Fruit fly (Drosophila melanogaster) whole organism, embryonic: ENCODE results near the gene nAChRalpha6.
A peak's percentile ranks its signal among the peaks of the same experiment; 100 is the strongest.

Experiments
- Adf1 ChIP-seq: fragments of 200-800 bp; sonication (Bioruptor generic); IDR thresholded peaks from 2 replicates; pipeline ENCODE4 v1.3.6; 2022; ENCODE audit warnings: missing biosample characterization, missing genetic modification characterization
- Antp ChIP-seq: fragments of 200-800 bp; sonication (Bioruptor generic); optimal IDR thresholded peaks from 3 replicates; lab custom pipeline; 2016; ENCODE audit warnings: missing biosample characterization, missing genetic modification characterization
- Bdp1 ChIP-seq: fragments of 200-800 bp; sonication (Bioruptor generic); optimal IDR thresholded peaks from 3 replicates; lab custom pipeline; 2016; ENCODE audit warnings: missing biosample characterization, missing genetic modification characterization
- CG11504 ChIP-seq: fragments of 200-800 bp; sonication (Bioruptor generic); optimal IDR thresholded peaks from 3 replicates; lab custom pipeline; 2019; ENCODE audit warnings: missing biosample characterization, mild to moderate bottlenecking, missing genetic modification characterization, moderate library complexity
- CG12659 ChIP-seq: fragments of 200-800 bp; sonication (Bioruptor generic); optimal IDR thresholded peaks from 3 replicates; lab custom pipeline; 2017; ENCODE audit warnings: mild to moderate bottlenecking, missing biosample characterization, missing genetic modification reagents, missing genetic modification characterization
- CG13296 ChIP-seq: fragments of 200-800 bp; sonication (Bioruptor generic); optimal IDR thresholded peaks from 3 replicates; lab custom pipeline; 2018; ENCODE audit warnings: missing biosample characterization, mild to moderate bottlenecking, missing genetic modification characterization
- CG1603 ChIP-seq: fragments of 200-800 bp; sonication (Bioruptor generic); optimal IDR thresholded peaks from 2 replicates; lab custom pipeline; 2019; ENCODE audit warnings: missing biosample characterization, mild to moderate bottlenecking, missing genetic modification characterization, moderate library complexity
- CG18262 ChIP-seq: fragments of 200-800 bp; optimal IDR thresholded peaks from 3 replicates; lab custom pipeline; 2019; ENCODE audit warnings: missing biosample characterization, mild to moderate bottlenecking, missing genetic modification characterization, moderate library complexity
- CG18619 ChIP-seq: fragments of 200-800 bp; sonication (Bioruptor generic); optimal IDR thresholded peaks from 3 replicates; lab custom pipeline; 2017; ENCODE audit warnings: missing biosample characterization, mild to moderate bottlenecking, missing genetic modification characterization
- CG2120 ChIP-seq: fragments of 200-800 bp; sonication (Bioruptor generic); optimal IDR thresholded peaks from 3 replicates; lab custom pipeline; 2016; ENCODE audit warnings: missing biosample characterization, missing genetic modification characterization
- CG2678 ChIP-seq: fragments of 200-800 bp; sonication (Bioruptor generic); optimal IDR thresholded peaks from 3 replicates; lab custom pipeline; 2019; ENCODE audit warnings: missing biosample characterization, mild to moderate bottlenecking, missing genetic modification characterization, moderate library complexity
- CG34422 ChIP-seq: fragments of 200-800 bp; sonication (Bioruptor generic); IDR thresholded peaks from 3 replicates; pipeline ENCODE4 v1.3.6; 2022; ENCODE audit warnings: missing biosample characterization, missing genetic modification characterization
- CG3995 ChIP-seq: fragments of 200-800 bp; sonication (Bioruptor generic); optimal IDR thresholded peaks from 3 replicates; lab custom pipeline; 2016; ENCODE audit warnings: missing biosample characterization, missing genetic modification characterization
- CG4617 ChIP-seq: fragments of 200-800 bp; sonication (Bioruptor generic); optimal IDR thresholded peaks from 3 replicates; lab custom pipeline; 2016; ENCODE audit warnings: missing biosample characterization, missing genetic modification characterization, borderline replicate concordance
- Deaf1 ChIP-seq: fragments of 200-800 bp; optimal IDR thresholded peaks from 3 replicates; lab custom pipeline; 2019; ENCODE audit warnings: missing biosample characterization, mild to moderate bottlenecking, missing genetic modification characterization, moderate library complexity
- Fer3 ChIP-seq: fragments of 200-800 bp; sonication (Bioruptor generic); optimal IDR thresholded peaks from 2 replicates; lab custom pipeline; 2018; ENCODE audit warnings: missing biosample characterization, mild to moderate bottlenecking, missing genetic modification characterization, moderate library complexity
- HLH4C ChIP-seq: fragments of 200-800 bp; sonication (Bioruptor generic); IDR thresholded peaks from 3 replicates; pipeline ENCODE4 v1.3.6; 2022; ENCODE audit warnings: missing biosample characterization, missing genetic modification characterization; ENCODE audit not compliant: partially characterized antibody
- Lim3 ChIP-seq: fragments of 200-800 bp; sonication (Bioruptor generic); IDR thresholded peaks from 2 replicates; pipeline ENCODE4 v1.3.6; 2022; ENCODE audit warnings: missing biosample characterization, missing genetic modification characterization
- Meics ChIP-seq: fragments of 200-800 bp; sonication (Bioruptor generic); optimal IDR thresholded peaks from 2 replicates; lab custom pipeline; 2017; ENCODE audit warnings: missing biosample characterization, mild to moderate bottlenecking, missing genetic modification characterization
- NFAT ChIP-seq: fragments of 200-800 bp; sonication (Bioruptor generic); IDR thresholded peaks from 2 replicates; pipeline ENCODE4 v1.3.6; 2022; ENCODE audit warnings: missing biosample characterization, missing genetic modification characterization
- Oaz ChIP-seq: fragments of 200-800 bp; sonication (Bioruptor generic); IDR thresholded peaks from 2 replicates; pipeline ENCODE4 v1.3.6; 2022; ENCODE audit warnings: missing biosample characterization, missing genetic modification characterization
- Ptx1 ChIP-seq: fragments of 200-800 bp; sonication (Bioruptor generic); IDR thresholded peaks from 2 replicates; pipeline ENCODE4 v1.3.6; 2022; ENCODE audit warnings: missing biosample characterization, missing genetic modification characterization
- Rfx ChIP-seq: fragments of 200-800 bp; sonication (Bioruptor generic); IDR thresholded peaks from 2 replicates; pipeline ENCODE4 v1.3.6; 2022; ENCODE audit warnings: missing biosample characterization, missing genetic modification characterization
- Scr ChIP-seq: fragments of 200-800 bp; sonication (Bioruptor generic); IDR thresholded peaks from 2 replicates; pipeline ENCODE4 v1.3.6; 2022; ENCODE audit warnings: missing biosample characterization, missing genetic modification characterization; ENCODE audit not compliant: partially characterized antibody
- Sox102F ChIP-seq: fragments of 200-800 bp; sonication (Bioruptor generic); optimal IDR thresholded peaks from 2 replicates; lab custom pipeline; 2018; ENCODE audit warnings: missing biosample characterization, mild to moderate bottlenecking, missing genetic modification characterization, moderate library complexity
- ara ChIP-seq: fragments of 200-800 bp; sonication (Bioruptor generic); IDR thresholded peaks from 2 replicates; pipeline ENCODE4 v1.3.6; 2022; ENCODE audit warnings: missing biosample characterization, missing genetic modification characterization
- chn ChIP-seq: fragments of 200-800 bp; sonication (Bioruptor generic); optimal IDR thresholded peaks from 2 replicates; lab custom pipeline; 2016; ENCODE audit warnings: missing biosample characterization, missing genetic modification characterization
- crc ChIP-seq: fragments of 200-800 bp; sonication (Bioruptor generic); optimal IDR thresholded peaks from 2 replicates; lab custom pipeline; 2016; ENCODE audit warnings: missing biosample characterization, missing genetic modification characterization
- croc ChIP-seq: fragments of 200-800 bp; sonication (Bioruptor generic); conservative IDR thresholded peaks from 3 replicates; pipeline ENCODE4 v1.3.6; 2022; ENCODE audit warnings: missing biosample characterization, missing genetic modification characterization
- crol ChIP-seq: fragments of 200-800 bp; sonication (Bioruptor generic); IDR thresholded peaks from 2 replicates; pipeline ENCODE4 v1.3.6; 2022; ENCODE audit warnings: missing biosample characterization, missing genetic modification characterization
- crp ChIP-seq, 2 experiments: fragments of 200-800 bp; sonication (Bioruptor generic); optimal IDR thresholded peaks; 2 replicates in 1 of 2; 3 replicates in 1 of 2; lab custom pipeline; 2017; ENCODE audit warnings: missing biosample characterization in 2 of 2, missing genetic modification characterization in 2 of 2, mild to moderate bottlenecking in 1 of 2, moderate library complexity in 1 of 2
- dmrt99B ChIP-seq: fragments of 200-800 bp; sonication (Bioruptor generic); optimal IDR thresholded peaks from 2 replicates; lab custom pipeline; 2018; ENCODE audit warnings: missing biosample characterization, mild to moderate bottlenecking, missing genetic modification characterization, moderate library complexity
- fd102C ChIP-seq: fragments of 200-800 bp; sonication (Bioruptor generic); optimal IDR thresholded peaks from 2 replicates; lab custom pipeline; 2018; ENCODE audit warnings: missing biosample characterization, mild to moderate bottlenecking, missing genetic modification characterization, moderate library complexity
- grau ChIP-seq: fragments of 200-800 bp; optimal IDR thresholded peaks from 3 replicates; lab custom pipeline; 2019; ENCODE audit warnings: missing biosample characterization, mild to moderate bottlenecking, missing genetic modification characterization, moderate library complexity
- ham ChIP-seq: fragments of 200-800 bp; sonication (Bioruptor generic); IDR thresholded peaks from 2 replicates; pipeline ENCODE4 v1.3.6; 2022; ENCODE audit warnings: missing biosample characterization, missing genetic modification characterization
- lov ChIP-seq, 2 experiments: fragments of 200-800 bp in 1 of 2; fragments of >200 bp in 1 of 2; sonication (Bioruptor generic) in 1 of 2; IDR thresholded peaks in 1 of 2; optimal IDR thresholded peaks in 1 of 2; 2 replicates in 1 of 2; 3 replicates in 1 of 2; pipeline versions ENCODE4 v1.3.6 to Lab custom; 2017 to 2022; ENCODE audit warnings: missing biosample characterization in 1 of 2, missing genetic modification characterization in 1 of 2
- pan ChIP-seq, 4 experiments: fragments of >200 bp in 3 of 4; fragments of 200-800 bp in 1 of 4; sonication (Bioruptor generic) in 1 of 4; optimal IDR thresholded peaks in 3 of 4; IDR thresholded peaks in 1 of 4; 2 replicates each; pipeline versions ENCODE4 v1.3.6 to Lab custom; 2017 to 2022; ENCODE audit warnings: missing biosample characterization in 2 of 4, missing genetic modification characterization in 2 of 4, mixed read lengths in 1 of 4
- pfk ChIP-seq: fragments of 200-800 bp; sonication (Bioruptor generic); optimal IDR thresholded peaks from 2 replicates; lab custom pipeline; 2018; ENCODE audit warnings: missing biosample characterization, mild to moderate bottlenecking, missing genetic modification characterization, moderate library complexity
- phol ChIP-seq: fragments of 200-800 bp; sonication (Bioruptor generic); optimal IDR thresholded peaks from 3 replicates; lab custom pipeline; 2018; ENCODE audit warnings: missing biosample characterization, mild to moderate bottlenecking, missing genetic modification characterization, moderate library complexity
- prd ChIP-seq, 3 experiments: fragments of >200 bp in 2 of 3; fragments of 200-800 bp in 1 of 3; sonication (Bioruptor generic) in 1 of 3; optimal IDR thresholded peaks in 2 of 3; IDR thresholded peaks in 1 of 3; 2 replicates in 2 of 3; 3 replicates in 1 of 3; pipeline versions ENCODE4 v1.3.6 to Lab custom; 2017 to 2022; ENCODE audit warnings: missing biosample characterization in 1 of 3, missing genetic modification characterization in 1 of 3
- ranshi ChIP-seq: fragments of 200-800 bp; sonication (Bioruptor generic); IDR thresholded peaks from 2 replicates; pipeline ENCODE4 v1.3.6; 2022; ENCODE audit warnings: missing biosample characterization, missing genetic modification characterization
- repo ChIP-seq: fragments of 200-800 bp; sonication (Bioruptor generic); optimal IDR thresholded peaks from 2 replicates; lab custom pipeline; 2016; ENCODE audit warnings: missing biosample characterization, missing genetic modification characterization
- sens ChIP-seq: fragments of 200-800 bp; sonication (Bioruptor generic); peaks from one replicate; lab custom pipeline; 2016; ENCODE audit warnings: missing biosample characterization, missing genetic modification characterization

Gene nAChRalpha6

dm6 chr2L:9911783-9912182, 25.7 kb upstream of the nAChRalpha6 start (continued):
- TF ChIP-seq Oaz (GFP tag; lab: Robert Waterston, UW) (no peak), pan (optimal IDR thresholded peaks at IDR 0.05; lab: Kevin White, UChicago) (no peak), pan (GFP tag; optimal IDR thresholded peaks at IDR 0.05 in 1 of 2, IDR thresholded peaks at IDR 0.05 in 1 of 2) (peak in 1 of 2 experiments; percentile 64), grau (peak; percentile 19), CG2678 (tag; lab: Kevin White, UChicago) (peak; percentile 28), CG3995 (GFP tag; lab: Kevin White, UChicago) (peak; percentile 88), Rfx (peak; percentile 64), dmrt99B (tag; lab: Kevin White, UChicago) (peak; percentile 19), CG1603 (peak; percentile 8), Sox102F (GFP tag; lab: Kevin White, UChicago) (no peak), lov (optimal IDR thresholded peaks at IDR 0.05; lab: Kevin White, UChicago) (no peak), lov (GFP tag; IDR thresholded peaks at IDR 0.05; lab: Robert Waterston, UW) (0 out of 3 replicates have a peak, but pooled peaks have one; percentile 10), NFAT (0 out of 2 replicates have a peak, but pooled peaks have one; percentile 23), sens (GFP tag; lab: Kevin White, UChicago) (peak; percentile 53), prd (optimal IDR thresholded peaks at IDR 0.05; lab: Kevin White, UChicago) (no peak), prd (GFP tag; IDR thresholded peaks at IDR 0.05; lab: Robert Waterston, UW) (0 out of 3 replicates have a peak, but pooled peaks have one; percentile 13), repo (GFP tag; lab: Kevin White, UChicago) (no peak), Bdp1 (GFP tag; lab: Kevin White, UChicago) (no peak), CG2120 (GFP tag; lab: Kevin White, UChicago) (peak; percentile 42), Lim3 (GFP tag; lab: Robert Waterston, UW) (no peak), ranshi (GFP tag; lab: Robert Waterston, UW) (0 out of 2 replicates have a peak, but pooled peaks have one; percentile 31), CG4617 (GFP tag; lab: Kevin White, UChicago) (no peak), fd102C (GFP tag; lab: Kevin White, UChicago) (no peak), phol (peak; percentile 49), Antp (GFP tag; lab: Kevin White, UChicago) (peak; percentile 35), CG34422 (GFP tag; lab: Robert Waterston, UW) (peak; percentile 62; the same call in 1 of the 3 replicates), Fer3 (tag; lab: Kevin White, UChicago) (no peak), CG13296 (peak; percentile 9), crp (GFP tag; optimal IDR thresholded peaks at IDR 0.05; lab: Kevin White, UChicago) (peak; percentile 10 to 82), Deaf1 (peak; percentile 88), CG18262 (tag; lab: Kevin White, UChicago) (no peak), Scr (GFP tag; lab: Robert Waterston, UW) (no peak), CG18619 (GFP tag; lab: Kevin White, UChicago) (peak; percentile 31), CG12659 (GFP tag; lab: Kevin White, UChicago) (peak; percentile 28), Meics (GFP tag; lab: Kevin White, UChicago) (peak; percentile 12), ham (GFP tag; lab: Robert Waterston, UW) (peak; percentile 17; the same call in 1 of the 2 replicates), crol (GFP tag; lab: Robert Waterston, UW) (peak; percentile 28; the same call in 1 of the 2 replicates), chn (GFP tag; lab: Kevin White, UChicago) (peak; percentile 2), pfk (GFP tag; lab: Kevin White, UChicago) (no peak), HLH4C (GFP tag; lab: Robert Waterston, UW) (no peak), Adf1 (GFP tag; lab: Robert Waterston, UW) (no peak), Ptx1 (GFP tag; lab: Robert Waterston, UW) (peak; percentile 50), CG11504 (tag; lab: Kevin White, UChicago) (peak; percentile 31), crc (GFP tag; lab: Kevin White, UChicago) (peak; percentile 44), croc (no peak), ara (GFP tag; lab: Robert Waterston, UW) (peak; percentile 24)
